Worm (Caenorhabditis elegans): ENCODE data around the gene F13D2.1.

Gene F13D2.1

DNA sequence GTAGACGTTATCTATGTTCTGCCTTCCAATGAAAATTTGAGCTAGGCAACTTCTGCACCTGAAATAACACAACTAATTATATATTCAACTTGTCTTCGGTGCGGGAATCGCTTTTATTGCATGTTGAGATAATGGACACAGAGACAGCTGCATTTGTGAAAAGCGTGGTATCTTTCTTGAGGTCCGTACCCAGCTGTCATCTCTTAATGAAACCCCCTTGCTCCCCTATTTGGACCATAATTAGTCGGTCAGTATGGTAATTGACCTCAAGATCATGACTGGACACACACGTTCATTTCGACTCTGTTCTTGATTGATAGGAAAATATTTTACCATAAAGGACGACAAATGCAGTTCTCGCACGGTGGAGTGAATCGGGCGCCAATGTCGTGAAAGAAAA is 21.9 kb upstream of the F13D2.1 start:
- TF ChIP-seq ztf-1 (GFP tag; conservative IDR thresholded peaks at IDR 0.05) = no peak
- TF ChIP-seq nhr-6 (tag; optimal IDR thresholded peaks at IDR 0.05) = no peak
- TF ChIP-seq nhr-10 (tag; optimal IDR thresholded peaks at IDR 0.05) = no peak
- no peak for TF ChIP-seq nhr-129 (tag; optimal IDR thresholded peaks at IDR 0.05)
- no peak for TF ChIP-seq mbf-1 (tag; optimal IDR thresholded peaks at IDR 0.05)
- TF ChIP-seq mdl-1 (tag; optimal IDR thresholded peaks at IDR 0.05) = no peak
- no peak for TF ChIP-seq sma-3 (GFP tag; optimal IDR thresholded peaks at IDR 0.05)
- no peak for TF ChIP-seq ceh-16 (tag; optimal IDR thresholded peaks at IDR 0.05)

DNA sequence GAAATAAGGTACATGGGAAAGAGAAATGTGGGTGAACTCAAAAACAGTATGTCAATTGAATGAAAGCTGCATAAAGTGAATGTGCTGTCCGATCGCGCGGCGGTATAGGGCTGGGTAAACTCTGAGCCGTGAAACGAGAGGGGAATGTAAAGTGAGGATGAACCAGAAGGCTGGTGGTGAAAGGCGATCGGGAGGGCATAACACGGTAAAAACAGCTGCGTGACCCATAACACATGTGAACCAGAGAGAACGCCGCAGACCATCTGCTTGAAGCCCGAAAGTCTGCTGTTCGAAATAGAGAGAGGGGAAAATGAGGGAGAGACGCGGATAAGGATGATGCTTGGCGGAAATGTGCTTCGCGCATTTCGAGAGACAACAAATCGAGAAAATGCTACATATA is 21.0 kb upstream of the F13D2.1 start:
- TF ChIP-seq nhr-77 (tag; optimal IDR thresholded peaks at IDR 0.05) = no peak
- no peak for TF ChIP-seq egl-27 (tag; optimal IDR thresholded peaks at IDR 0.05)
- TF ChIP-seq fos-1 (tag; optimal IDR thresholded peaks at IDR 0.05) = no peak
- TF ChIP-seq Y55F3AM.14 (GFP tag; optimal IDR thresholded peaks at IDR 0.05) = no peak

DNA sequence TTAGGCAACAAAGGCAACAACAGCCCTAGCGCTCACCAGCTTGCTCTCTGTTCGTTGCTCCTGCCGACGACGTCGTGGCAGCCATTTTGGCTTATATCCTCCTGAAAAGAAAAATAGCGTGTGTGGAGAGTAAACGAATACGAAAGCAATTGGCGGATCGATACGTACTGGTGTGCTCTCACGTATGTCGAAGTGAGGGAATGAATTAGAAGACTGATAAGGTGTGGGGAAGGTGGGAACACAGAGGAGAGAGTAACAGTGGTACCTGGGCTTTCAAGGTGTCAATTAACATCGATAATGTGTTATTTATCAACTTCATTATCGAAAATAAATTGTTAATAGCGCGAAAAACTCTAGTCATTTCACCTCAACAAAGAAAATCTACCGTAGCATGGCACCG is 19.4 kb upstream of the F13D2.1 start, which contains the start of gene C34F6.5:
C34F6.5 (minus strand) TSS at position 101 of the 400 bp plus-strand sequence.
- TF ChIP-seq mab-5 (tag; optimal IDR thresholded peaks at IDR 0.05) (no peak), nhr-23 (tag; optimal IDR thresholded peaks at IDR 0.05) (no peak), nhr-129 (tag; optimal IDR thresholded peaks at IDR 0.05) (no peak), unc-39 (tag; optimal IDR thresholded peaks at IDR 0.05) (no peak), nhr-21 (tag; optimal IDR thresholded peaks at IDR 0.05) (no peak)

DNA sequence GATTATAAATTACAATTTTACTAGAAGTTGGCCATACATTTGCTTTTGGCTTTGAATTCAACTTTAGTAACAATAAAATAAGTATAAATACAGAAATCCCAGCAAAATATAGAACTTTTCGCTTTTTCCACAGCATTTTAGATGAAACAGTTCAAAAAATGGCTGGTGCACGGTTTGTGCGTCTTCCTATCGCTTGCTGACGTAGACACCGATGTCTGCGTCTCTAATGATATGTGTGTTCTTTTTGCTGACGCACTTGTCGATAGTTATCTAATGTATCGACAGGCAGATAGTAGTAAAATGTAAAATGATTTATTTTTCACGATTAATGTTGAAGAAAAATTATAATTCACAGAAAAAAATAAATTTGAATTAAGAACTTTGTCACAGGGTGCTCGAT is 17.5 kb upstream of the F13D2.1 start, which contains the start of gene hst-2:
hst-2 (minus strand) TSS at position 203 of the 400 bp plus-strand sequence.
- TF ChIP-seq ZK546.5 (tag; optimal IDR thresholded peaks at IDR 0.05) (no peak), unc-39 (tag; optimal IDR thresholded peaks at IDR 0.05) (no peak), mab-5 (tag; optimal IDR thresholded peaks at IDR 0.05) (peak; percentile 91), lin-11 (tag; optimal IDR thresholded peaks at IDR 0.05) (peak; percentile 46), skn-1 (tag; optimal IDR thresholded peaks at IDR 0.05) (no peak), snpc-4 (tag; optimal IDR thresholded peaks at IDR 0.05) (peak; percentile 37), aly-2 (tag; optimal IDR thresholded peaks at IDR 0.05) (no peak), unc-55 (GFP tag; optimal IDR thresholded peaks at IDR 0.05) (peak; percentile 94), lin-39 (tag; optimal IDR thresholded peaks at IDR 0.05) (peak; percentile 10), dmd-4 (tag; optimal IDR thresholded peaks at IDR 0.05) (peak; percentile 50), elt-3 (tag; optimal IDR thresholded peaks at IDR 0.05) (no peak), Y55F3AM.14 (GFP tag; optimal IDR thresholded peaks at IDR 0.05) (no peak), ceh-82 (tag; optimal IDR thresholded peaks at IDR 0.05) (no peak), elt-1 (tag; optimal IDR thresholded peaks at IDR 0.05) (no peak), sma-3 (GFP tag; optimal IDR thresholded peaks at IDR 0.05) (peak; percentile 92), lsy-2 (tag; optimal IDR thresholded peaks at IDR 0.05) (peak; percentile 79 to 94), F13H6.1 (tag; optimal IDR thresholded peaks at IDR 0.05) (peak; percentile 93), unc-62 (GFP tag; optimal IDR thresholded peaks at IDR 0.05) (peak; percentile 3), blmp-1 (tag; optimal IDR thresholded peaks at IDR 0.05; ENCODE audit: insufficient read depth) (peak; percentile 61), alr-1 (tag; optimal IDR thresholded peaks at IDR 0.05) (no peak), ama-1 (optimal IDR thresholded peaks at IDR 0.05) (peak; percentile 15), ztf-4 (tag; optimal IDR thresholded peaks at IDR 0.05) (peak; percentile 76), nhr-12 (tag; optimal IDR thresholded peaks at IDR 0.05) (peak; percentile 6), nhr-11 (tag; optimal IDR thresholded peaks at IDR 0.05) (no peak), nhr-23 (tag; optimal IDR thresholded peaks at IDR 0.05) (no peak), nhr-21 (tag; optimal IDR thresholded peaks at IDR 0.05) (peak; percentile 92), sem-4 (tag; optimal IDR thresholded peaks at IDR 0.05) (peak; percentile 80), nhr-10 (tag; optimal IDR thresholded peaks at IDR 0.05) (peak; percentile 60), gmeb-1 (tag; optimal IDR thresholded peaks at IDR 0.05) (peak; percentile 89), ztf-11 (tag; optimal IDR thresholded peaks at IDR 0.05) (no peak), nhr-25 (tag; optimal IDR thresholded peaks at IDR 0.05) (peak; percentile 95), lin-13 (GFP tag; optimal IDR thresholded peaks at IDR 0.05) (peak; percentile 88), C34F6.9 (tag; optimal IDR thresholded peaks at IDR 0.05) (no peak), peb-1 (tag; optimal IDR thresholded peaks at IDR 0.05) (no peak), egl-27 (tag; optimal IDR thresholded peaks at IDR 0.05) (peak; percentile 86), sma-9 (GFP tag; optimal IDR thresholded peaks at IDR 0.05) (peak; percentile 97), sma-9 (tag; optimal IDR thresholded peaks at IDR 0.05) (no peak), nhr-6 (tag; optimal IDR thresholded peaks at IDR 0.05) (peak; percentile 92), zag-1 (tag; optimal IDR thresholded peaks at IDR 0.05) (peak; percentile 39), crh-2 (tag; optimal IDR thresholded peaks at IDR 0.05) (peak; percentile 94), R02D3.7 (tag; optimal IDR thresholded peaks at IDR 0.05) (peak; percentile 34), fos-1 (tag; optimal IDR thresholded peaks at IDR 0.05) (peak; percentile 77), nhr-77 (tag; optimal IDR thresholded peaks at IDR 0.05) (peak; percentile 75), mbf-1 (tag; optimal IDR thresholded peaks at IDR 0.05) (no peak), nhr-129 (tag; optimal IDR thresholded peaks at IDR 0.05) (peak; percentile 90)
